Fruit fly (Drosophila melanogaster) whole organism, prepupa: Measurements from ENCODE around the gene CG43330.

Experiments
- Blimp-1 ChIP-seq: fragments of 200-800 bp; sonication (Bioruptor generic); optimal IDR thresholded peaks from 3 replicates; lab custom pipeline; 2017; ENCODE audit warnings: missing biosample characterization, missing genetic modification characterization, mild to moderate bottlenecking, moderate library complexity, missing genetic modification reagents
- CG11902 ChIP-seq: fragments of 200-800 bp; sonication (Bioruptor generic); optimal IDR thresholded peaks from 3 replicates; lab custom pipeline; 2016; ENCODE audit warnings: missing biosample characterization, missing genetic modification characterization
- CG15336 ChIP-seq: fragments of 200-800 bp; sonication (Bioruptor generic); IDR thresholded peaks from 2 replicates; pipeline ENCODE4 v1.3.6; 2022; ENCODE audit warnings: missing biosample characterization, missing genetic modification characterization
- CG16779 ChIP-seq: fragments of 200-800 bp; sonication (Bioruptor generic); optimal IDR thresholded peaks from 3 replicates; lab custom pipeline; 2017; ENCODE audit warnings: missing biosample characterization, mild to moderate bottlenecking, missing genetic modification characterization
- CG3032 ChIP-seq: fragments of 200-800 bp; optimal IDR thresholded peaks from 2 replicates; lab custom pipeline; 2019; ENCODE audit warnings: missing biosample characterization, mild to moderate bottlenecking, missing genetic modification characterization, moderate library complexity
- CG31627 ChIP-seq: fragments of 200-800 bp; sonication (Bioruptor generic); optimal IDR thresholded peaks from 3 replicates; lab custom pipeline; 2016; ENCODE audit warnings: missing biosample characterization, missing genetic modification characterization
- CG32006 ChIP-seq: fragments of 200-800 bp; sonication (Bioruptor generic); optimal IDR thresholded peaks from 3 replicates; lab custom pipeline; 2017; ENCODE audit warnings: missing biosample characterization, mild to moderate bottlenecking, missing genetic modification characterization
- CG34406 ChIP-seq: fragments of 200-800 bp; sonication (Bioruptor generic); optimal IDR thresholded peaks from 3 replicates; lab custom pipeline; 2016; ENCODE audit warnings: missing biosample characterization, missing genetic modification characterization
- CG3919 ChIP-seq: fragments of 200-800 bp; sonication (Bioruptor generic); optimal IDR thresholded peaks from 3 replicates; lab custom pipeline; 2016; ENCODE audit warnings: missing biosample characterization, missing genetic modification characterization
- CG6792 ChIP-seq: fragments of 200-800 bp; sonication (Bioruptor generic); optimal IDR thresholded peaks from 3 replicates; lab custom pipeline; 2016; ENCODE audit warnings: missing biosample characterization, missing genetic modification characterization
- CG6854 ChIP-seq: fragments of 200-800 bp; sonication (Bioruptor generic); optimal IDR thresholded peaks from 2 replicates; lab custom pipeline; 2017; ENCODE audit warnings: missing biosample characterization, mild to moderate bottlenecking, missing genetic modification characterization
- CG7368 ChIP-seq: fragments of 200-800 bp; sonication (Bioruptor generic); optimal IDR thresholded peaks from 3 replicates; lab custom pipeline; 2016; ENCODE audit warnings: missing biosample characterization, missing genetic modification characterization
- CG8632 ChIP-seq: fragments of 200-800 bp; sonication (Bioruptor generic); optimal IDR thresholded peaks from 3 replicates; lab custom pipeline; 2016; ENCODE audit warnings: missing biosample characterization, missing genetic modification characterization
- CG9139 ChIP-seq: fragments of 200-800 bp; sonication (Bioruptor generic); optimal IDR thresholded peaks from 3 replicates; lab custom pipeline; 2017; ENCODE audit warnings: missing biosample characterization, mild to moderate bottlenecking, missing genetic modification characterization
- Eip78C ChIP-seq: fragments of 200-800 bp; sonication (Bioruptor generic); peaks from one replicate; lab custom pipeline; 2016; ENCODE audit warnings: missing biosample characterization, missing genetic modification characterization
- Gug ChIP-seq: fragments of 200-800 bp; sonication (Bioruptor generic); IDR thresholded peaks from 2 replicates; pipeline ENCODE4 v1.3.6; 2022; ENCODE audit warnings: missing biosample characterization, missing genetic modification characterization
- OdsH ChIP-seq: fragments of 200-800 bp; sonication (Bioruptor generic); optimal IDR thresholded peaks from 3 replicates; lab custom pipeline; 2016; ENCODE audit warnings: missing biosample characterization, missing genetic modification characterization
- Smox ChIP-seq: fragments of 200-800 bp; sonication (Bioruptor generic); optimal IDR thresholded peaks from 3 replicates; lab custom pipeline; 2016; ENCODE audit warnings: missing biosample characterization, missing genetic modification characterization
- Sox102F ChIP-seq: fragments of 200-800 bp; sonication (Bioruptor generic); optimal IDR thresholded peaks from 2 replicates; lab custom pipeline; 2016; ENCODE audit warnings: missing biosample characterization, mild to moderate bottlenecking, missing genetic modification characterization
- Sox15 ChIP-seq: fragments of 200-800 bp; sonication (Bioruptor generic); optimal IDR thresholded peaks from 3 replicates; lab custom pipeline; 2016; ENCODE audit warnings: missing biosample characterization, missing genetic modification characterization
- achi ChIP-seq: fragments of 200-800 bp; sonication (Bioruptor generic); optimal IDR thresholded peaks from 3 replicates; lab custom pipeline; 2016; ENCODE audit warnings: missing biosample characterization, missing genetic modification characterization
- acj6 ChIP-seq: fragments of 200-800 bp; sonication (Bioruptor generic); optimal IDR thresholded peaks from 3 replicates; lab custom pipeline; 2016; ENCODE audit warnings: missing biosample characterization, missing genetic modification characterization
- cyc ChIP-seq: fragments of 200-800 bp; sonication (Bioruptor generic); optimal IDR thresholded peaks from 3 replicates; lab custom pipeline; 2016; ENCODE audit warnings: missing biosample characterization, missing genetic modification characterization
- dac ChIP-seq: fragments of 200-800 bp; sonication (Bioruptor generic); optimal IDR thresholded peaks from 2 replicates; lab custom pipeline; 2017; ENCODE audit warnings: missing biosample characterization, mild to moderate bottlenecking, missing genetic modification characterization
- dsx ChIP-seq: fragments of 200-800 bp; optimal IDR thresholded peaks from 3 replicates; lab custom pipeline; 2019; ENCODE audit warnings: missing biosample characterization, mild to moderate bottlenecking, missing genetic modification characterization, moderate library complexity; ENCODE audit not compliant: poor library complexity, severe bottlenecking
- eg ChIP-seq: fragments of 200-800 bp; sonication (Bioruptor generic); IDR thresholded peaks from 3 replicates; pipeline ENCODE4 v1.3.6; 2022; ENCODE audit warnings: missing biosample characterization, missing genetic modification characterization
- esn ChIP-seq: fragments of 200-800 bp; sonication (Bioruptor generic); optimal IDR thresholded peaks from 2 replicates; lab custom pipeline; 2016; ENCODE audit warnings: missing biosample characterization, mild to moderate bottlenecking, missing genetic modification characterization, moderate library complexity
- fd85E ChIP-seq: fragments of 200-800 bp; sonication (Bioruptor generic); optimal IDR thresholded peaks from 3 replicates; lab custom pipeline; 2016; ENCODE audit warnings: missing biosample characterization, missing genetic modification characterization
- fkh ChIP-seq: fragments of 200-800 bp; sonication (Bioruptor generic); optimal IDR thresholded peaks from 3 replicates; lab custom pipeline; 2017; ENCODE audit warnings: missing biosample characterization, mild to moderate bottlenecking, missing genetic modification characterization, moderate library complexity
- lz ChIP-seq: fragments of 200-800 bp; sonication (Bioruptor generic); optimal IDR thresholded peaks from 3 replicates; lab custom pipeline; 2016; ENCODE audit warnings: missing biosample characterization, missing genetic modification characterization
- salr ChIP-seq, 2 experiments: fragments of 200-800 bp; sonication (Bioruptor generic); optimal IDR thresholded peaks; 3 replicates each; lab custom pipeline; 2016 to 2018; ENCODE audit warnings: missing biosample characterization in 2 of 2, missing genetic modification characterization in 2 of 2, mild to moderate bottlenecking in 1 of 2
- spab ChIP-seq: fragments of 200-800 bp; sonication (Bioruptor generic); optimal IDR thresholded peaks from 2 replicates; lab custom pipeline; 2017; ENCODE audit warnings: missing biosample characterization, mild to moderate bottlenecking, missing genetic modification characterization, missing genetic modification reagents
- svp ChIP-seq: fragments of 200-800 bp; sonication (Bioruptor generic); peaks from one replicate; lab custom pipeline; 2016; ENCODE audit warnings: missing biosample characterization, missing genetic modification characterization
- vri ChIP-seq: fragments of 200-800 bp; sonication (Bioruptor generic); optimal IDR thresholded peaks from 3 replicates; lab custom pipeline; 2016; ENCODE audit warnings: missing biosample characterization, mild to moderate bottlenecking, missing genetic modification characterization

The CG43330 gene

DNA sequence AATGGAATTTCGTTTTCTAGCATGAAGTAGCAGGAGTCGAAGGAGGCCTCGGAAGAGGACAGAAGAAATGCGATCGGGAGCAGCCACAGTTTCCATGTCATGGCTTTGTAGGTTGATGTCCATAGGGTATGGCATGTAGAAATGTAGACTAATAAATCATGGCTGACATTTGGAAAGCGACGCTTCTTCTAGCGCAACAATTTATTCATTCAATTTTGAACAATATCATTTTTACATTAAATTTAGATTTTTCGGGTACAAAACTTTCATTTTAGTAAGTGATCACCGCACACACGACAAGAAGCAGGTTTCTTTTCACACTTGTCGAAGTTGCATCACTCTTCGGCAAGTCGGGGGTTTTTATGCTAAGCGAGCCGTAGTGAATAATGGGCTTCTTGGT, at the start of gene CG43330:
Gene CG43330, minus strand, starts transcription at position 101 of the 400 bp plus-strand sequence.
- TF ChIP-seq CG6854 (GFP tag; lab: Kevin White, UChicago) (no peak), Sox102F (no peak)

DNA sequence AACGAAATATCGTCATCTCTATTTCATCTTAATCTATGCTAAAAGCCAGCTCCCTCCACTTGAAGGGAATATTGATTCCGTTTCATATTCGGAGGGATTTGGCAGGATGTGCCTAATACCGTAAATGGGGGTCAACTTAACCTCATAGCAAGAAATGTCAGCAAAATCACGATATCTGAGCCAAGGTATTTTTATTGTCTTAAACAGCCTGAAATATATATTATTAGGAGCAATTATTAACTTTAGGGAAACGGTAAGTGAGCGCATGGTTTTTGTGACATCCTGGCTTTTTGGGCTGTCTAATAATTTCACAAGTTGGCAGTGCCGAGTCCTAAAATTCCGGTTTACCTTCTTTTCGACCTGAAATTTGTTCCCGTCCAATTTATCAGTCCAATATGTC, 45.7 kb upstream of the CG43330 start, which contains the start of gene Trxr2:
Gene Trxr2, plus strand, starts transcription at position 301 of the 400 bp plus-strand sequence.
- TF ChIP-seq achi (GFP tag; lab: Kevin White, UChicago) (no peak), CG6854 (GFP tag; lab: Kevin White, UChicago) (no peak), CG9139 (GFP tag; lab: Kevin White, UChicago) (no peak), Sox15 (GFP tag; lab: Kevin White, UChicago) (no peak), OdsH (GFP tag; lab: Kevin White, UChicago) (no peak), esn (GFP tag; lab: Kevin White, UChicago) (no peak)

DNA sequence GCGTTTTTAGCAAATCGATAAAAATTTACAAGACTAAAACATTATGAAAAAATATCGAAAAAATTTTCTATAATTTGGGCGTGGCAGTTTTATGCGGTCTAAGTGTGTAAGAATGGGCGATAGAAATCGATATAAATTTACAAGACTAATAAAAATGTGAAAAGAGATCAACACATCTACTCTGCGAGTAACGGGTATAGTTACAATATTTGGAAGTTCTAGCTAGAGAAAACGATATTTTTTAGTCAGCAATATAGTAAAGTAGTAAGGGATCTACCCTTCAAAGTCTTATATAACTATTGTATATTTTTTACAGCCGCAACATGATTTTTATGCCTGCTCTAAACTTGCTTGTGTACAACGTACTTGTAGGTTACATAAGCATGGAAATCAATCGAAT, 43.9 kb upstream of the CG43330 start, which contains the start of gene CG11404:
Gene CG11404, plus strand, starts transcription at position 301 of the 400 bp plus-strand sequence.
- TF ChIP-seq CG34406 (GFP tag; lab: Kevin White, UChicago) (no peak), achi (GFP tag; lab: Kevin White, UChicago) (no peak), dac (no peak), CG15336 (GFP tag; lab: Robert Waterston, UW) (no peak), CG6792 (GFP tag; lab: Kevin White, UChicago) (no peak)

DNA sequence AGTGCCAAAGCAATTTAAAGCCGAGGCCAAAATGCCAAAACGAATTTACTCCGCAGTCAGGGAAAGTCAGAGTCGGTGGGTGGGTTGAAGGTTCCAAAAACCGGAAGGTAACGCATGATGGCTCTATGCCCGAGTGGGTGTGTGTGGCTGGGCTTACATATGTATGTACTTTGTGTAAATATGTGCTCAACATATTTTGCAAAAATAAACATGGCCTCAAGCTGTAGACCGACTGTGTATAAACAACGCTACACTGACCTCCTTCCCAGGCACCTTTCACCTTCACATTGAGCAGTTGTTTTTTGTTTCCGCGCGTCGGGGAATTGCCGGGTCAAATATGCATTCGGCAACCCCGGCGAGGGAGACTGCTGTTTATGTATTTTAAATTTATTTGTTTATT, 15.8 kb upstream of the CG43330 start:
- no peak for TF ChIP-seq CG3919 (GFP tag; lab: Kevin White, UChicago)
- TF ChIP-seq achi (GFP tag; lab: Kevin White, UChicago): no peak
- no peak for TF ChIP-seq CG7368 (GFP tag; lab: Kevin White, UChicago)
- peak; percentile 46 for TF ChIP-seq fkh (GFP tag; lab: Kevin White, UChicago)
- no peak for TF ChIP-seq Smox (GFP tag; lab: Kevin White, UChicago)

DNA sequence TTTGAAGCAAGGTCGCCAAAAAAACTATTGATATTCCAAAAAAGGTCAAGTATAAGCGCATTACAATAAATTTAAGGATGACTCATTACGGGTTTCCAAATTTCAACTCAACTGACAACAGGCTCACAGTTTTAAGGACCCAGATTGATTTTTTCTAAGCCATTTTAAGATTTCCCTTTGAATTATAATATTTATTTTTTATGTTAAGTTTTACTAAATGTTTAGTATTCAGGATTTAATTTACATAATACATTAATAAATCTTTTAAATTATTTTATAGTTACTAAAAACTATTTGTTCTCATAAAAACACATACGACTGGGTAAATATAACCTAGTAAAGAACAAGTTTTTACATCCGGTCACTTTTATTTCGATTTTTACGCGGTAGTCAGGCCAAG, 895 bp upstream of the CG43330 start, which contains the start of gene CG43329:
Gene CG43329, minus strand, starts transcription at position 101 of the 400 bp plus-strand sequence.
- no peak for TF ChIP-seq Sox15 (GFP tag; lab: Kevin White, UChicago)
- no peak for TF ChIP-seq CG32006 (GFP tag; lab: Kevin White, UChicago)
- TF ChIP-seq Blimp-1 (GFP tag; lab: Kevin White, UChicago): no peak

DNA sequence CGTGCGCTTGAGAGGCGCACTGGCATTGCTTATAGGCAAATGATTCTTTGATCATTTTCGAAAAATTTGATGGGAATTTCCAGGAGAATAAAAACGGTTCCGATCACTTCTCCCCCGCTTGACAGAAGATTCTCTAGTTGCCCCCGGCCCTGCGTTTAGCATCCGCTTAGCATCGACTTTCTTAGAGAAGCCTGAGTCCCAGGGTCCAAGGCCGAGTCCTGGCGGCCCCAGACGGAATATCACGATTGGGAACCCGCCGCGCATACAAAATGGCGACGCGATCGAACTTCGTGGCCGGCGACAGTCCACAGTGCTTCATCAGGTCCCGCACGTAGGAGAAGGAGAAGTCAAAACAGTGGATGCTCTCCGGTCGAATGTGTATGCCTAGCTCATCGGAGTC, 493 bp downstream of the CG43330 start, which contains the start of gene CG43331:
Gene CG43331, minus strand, starts transcription at position 101 of the 400 bp plus-strand sequence.
- no peak for TF ChIP-seq lz
- TF ChIP-seq acj6: no peak
- TF ChIP-seq CG3032 (tag; lab: Kevin White, UChicago): no peak

DNA sequence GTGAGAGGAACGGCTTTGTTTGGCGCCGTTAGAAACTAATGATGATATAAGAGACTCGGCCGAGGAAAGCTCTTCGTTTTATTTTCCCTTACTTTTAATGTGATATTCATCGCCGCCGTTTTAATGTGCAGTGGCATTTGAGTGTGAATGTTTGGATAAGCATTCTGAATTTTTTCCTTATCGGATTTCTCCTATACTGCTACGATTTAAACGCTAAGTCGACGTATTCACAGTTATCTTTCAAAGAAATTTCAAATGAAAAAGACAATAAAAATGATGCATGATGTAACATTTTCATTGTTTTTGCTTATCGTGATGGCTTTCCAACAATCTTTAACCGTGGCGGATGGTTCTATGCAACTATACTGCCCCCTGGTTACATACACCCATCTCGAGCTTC, 2.9 kb downstream of the CG43330 start, which contains the start of gene CG43312:
Gene CG43312, plus strand, starts transcription at position 301 of the 400 bp plus-strand sequence.
- TF ChIP-seq achi (GFP tag; lab: Kevin White, UChicago): no peak
- TF ChIP-seq salr (GFP tag; optimal IDR thresholded peaks at IDR 0.05; lab: Kevin White, UChicago): no peak

DNA sequence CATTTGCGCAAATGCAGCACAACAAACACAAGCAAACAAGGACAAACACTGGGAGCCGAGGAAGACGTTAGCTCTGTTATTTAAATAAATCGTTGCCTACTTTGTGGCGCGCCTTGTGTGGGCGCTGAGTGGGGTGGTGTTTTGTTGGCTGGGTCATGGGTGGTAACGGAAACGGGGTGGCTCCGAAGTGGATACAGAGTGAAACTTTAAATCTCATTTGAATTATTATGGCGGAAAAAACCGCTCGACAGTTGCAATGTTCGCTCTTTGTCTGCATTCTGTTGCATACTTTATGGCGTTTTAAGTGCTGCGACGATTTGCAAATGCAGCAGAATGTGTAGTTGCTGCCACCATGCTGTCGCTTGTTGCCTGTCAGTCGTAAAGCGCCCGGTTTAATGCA, 6.6 kb downstream of the CG43330 start:
- TF ChIP-seq CG6792 (GFP tag; lab: Kevin White, UChicago) (no peak), spab (GFP tag; lab: Kevin White, UChicago) (no peak), Gug (GFP tag; lab: Robert Waterston, UW) (no peak), Eip78C (GFP tag; lab: Kevin White, UChicago) (no peak), fkh (GFP tag; lab: Kevin White, UChicago) (no peak), CG16779 (no peak), Sox15 (GFP tag; lab: Kevin White, UChicago) (no peak), dsx (GFP tag; lab: Kevin White, UChicago) (no peak), dac (no peak), fd85E (no peak), acj6 (no peak), CG15336 (GFP tag; lab: Robert Waterston, UW) (no peak), svp (GFP tag; lab: Kevin White, UChicago) (no peak), vri (GFP tag; lab: Kevin White, UChicago) (no peak), CG8632 (no peak), CG11902 (GFP tag; lab: Kevin White, UChicago) (no peak), eg (no peak), CG31627 (no peak), cyc (GFP tag; lab: Kevin White, UChicago) (no peak)
